Fruit fly (Drosophila melanogaster): ENCODE measurements around the gene Vha100-2.
A peak's percentile ranks its signal among the peaks of the same experiment; 100 is the strongest.

Gene Vha100-2

dm6 chr3R:18398954-18399697 is at the start of gene Vha100-2:
Vha100-2 (minus strand) TSS chr3R:18399169.
- TF ChIP-seq noc (tag; optimal IDR thresholded peaks at IDR 0.05), result peak; percentile 47

dm6 chr3R:18448059-18448979 is 49.4 kb upstream of the Vha100-2 start:
- peak; percentile 100 for TF ChIP-seq noc (tag; optimal IDR thresholded peaks at IDR 0.05)

DNA sequence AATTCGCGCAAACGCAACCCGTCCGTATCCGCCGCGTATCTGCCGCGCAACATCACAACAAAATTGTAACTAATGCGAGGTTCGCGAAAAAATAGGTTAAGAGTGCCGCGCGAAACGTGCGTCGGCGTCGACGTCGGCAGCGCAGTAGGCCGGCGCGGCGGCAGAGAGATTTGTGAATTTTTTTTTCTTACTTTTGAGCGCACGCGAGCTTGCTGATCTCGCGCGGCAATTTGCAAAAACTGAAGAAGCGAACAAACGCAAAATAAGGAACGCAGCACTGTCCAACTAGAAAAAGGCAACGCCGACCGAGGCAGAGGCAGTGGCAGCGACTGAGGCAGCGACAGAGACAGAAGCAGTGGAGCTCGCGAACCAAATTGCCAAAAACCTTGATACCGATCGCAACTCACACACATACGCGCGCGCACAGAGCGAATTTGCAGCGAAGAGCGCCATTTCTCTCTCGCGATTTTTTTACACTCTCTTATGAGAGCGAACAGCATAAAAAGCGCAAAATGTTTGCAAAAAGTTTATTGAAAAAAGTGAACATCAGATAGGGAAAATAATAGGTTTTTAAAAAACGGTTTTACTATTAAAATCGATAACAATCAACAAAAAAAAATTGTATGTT is 48.3 kb upstream of the Vha100-2 start:
- no peak for TF ChIP-seq noc (tag; optimal IDR thresholded peaks at IDR 0.05)

dm6 chr3R:18445148-18445843 is 46.3 kb upstream of the Vha100-2 start:
- TF ChIP-seq noc (tag; optimal IDR thresholded peaks at IDR 0.05), result peak; percentile 29

DNA sequence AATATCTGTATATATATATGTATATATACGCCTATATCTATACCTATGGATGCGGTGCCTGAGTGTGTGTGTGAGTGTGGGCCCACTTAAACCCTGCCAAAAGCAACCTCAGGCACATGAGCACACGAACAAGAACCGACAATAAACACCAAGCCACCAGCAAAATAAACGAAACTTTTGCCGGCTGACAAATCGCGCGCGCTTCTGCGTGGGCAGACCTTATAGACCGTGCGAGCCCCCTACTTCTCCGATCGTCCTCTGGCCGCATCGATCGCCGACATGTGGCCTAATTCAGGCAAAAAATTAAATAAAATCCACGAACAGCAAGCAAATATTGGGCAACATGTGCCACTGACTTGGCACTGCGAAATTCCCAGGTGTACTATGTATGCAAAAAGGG is 44.3 kb upstream of the Vha100-2 start:
- TF ChIP-seq noc (tag; optimal IDR thresholded peaks at IDR 0.05), result no peak

DNA sequence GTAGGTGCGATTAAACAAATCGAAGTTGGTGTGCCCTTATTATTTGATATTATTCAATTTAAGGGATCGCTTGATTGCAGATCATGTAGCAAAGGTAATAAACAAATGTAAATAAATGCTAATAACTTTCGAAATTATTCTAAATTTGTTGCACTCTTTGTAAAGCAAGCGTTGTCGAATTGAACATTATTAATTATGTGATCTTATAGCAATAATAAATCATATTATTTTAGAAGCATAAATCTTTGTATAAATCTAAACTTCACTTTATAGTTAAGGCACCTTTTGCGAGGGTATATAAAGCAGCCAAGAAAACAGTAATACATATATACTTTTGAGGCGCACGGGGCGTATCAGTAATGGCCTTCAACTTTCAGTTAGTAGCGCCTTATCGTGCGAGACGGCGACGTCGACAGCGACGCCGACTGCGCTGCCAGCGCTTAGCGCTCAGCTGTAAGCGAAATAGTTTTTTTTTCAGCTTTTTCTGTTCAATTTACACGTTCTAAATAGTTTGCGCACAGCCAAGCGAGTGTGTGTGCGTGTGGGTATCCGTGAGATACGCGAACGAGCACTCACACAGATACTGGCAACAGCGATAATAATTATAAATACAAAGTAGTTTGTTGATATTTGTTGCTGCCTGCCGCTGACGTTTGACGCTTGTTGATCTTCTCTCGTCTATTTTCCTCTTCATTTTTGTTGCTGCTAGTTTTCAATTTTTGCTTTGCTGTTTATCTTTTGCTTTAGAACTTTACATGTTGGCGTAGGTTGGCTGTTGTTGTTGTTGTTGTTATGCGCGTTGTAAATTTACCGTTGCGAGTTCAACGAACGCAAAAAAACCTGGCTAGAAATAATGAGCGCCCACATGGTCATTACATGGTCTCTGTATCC is 40.1 kb upstream of the Vha100-2 start:
- TF ChIP-seq noc (tag; optimal IDR thresholded peaks at IDR 0.05), result peak; percentile 84

DNA sequence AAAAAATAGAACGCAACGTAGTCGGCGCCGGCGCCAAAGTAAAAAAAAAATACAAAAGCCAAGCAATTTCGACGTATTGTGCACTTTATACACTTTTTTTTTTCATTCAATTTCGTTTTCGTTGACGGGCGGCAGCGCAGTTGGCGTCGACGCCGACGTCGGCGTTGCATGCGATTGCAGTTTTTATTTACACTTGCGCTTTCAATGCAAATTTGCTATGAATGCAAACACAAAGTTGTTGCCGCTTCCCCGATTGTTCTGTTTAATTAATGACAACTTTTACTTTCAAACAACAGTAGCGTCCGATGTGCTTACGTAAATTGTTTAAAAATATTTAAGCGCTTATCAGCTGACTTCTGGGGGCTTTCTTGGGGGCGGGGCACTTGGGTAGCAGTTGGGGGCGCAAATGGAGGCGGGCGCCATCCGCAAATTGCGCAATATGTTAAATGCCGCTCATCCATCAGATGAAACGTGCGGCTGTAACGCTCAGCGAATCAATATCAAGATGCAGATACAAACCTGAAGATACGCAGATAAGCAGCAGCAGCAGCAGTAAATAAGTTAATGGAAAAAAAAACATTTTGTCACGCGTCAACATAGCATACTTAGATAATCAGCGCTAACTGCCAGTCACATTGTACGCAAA is 39.3 kb upstream of the Vha100-2 start:
- no peak for TF ChIP-seq noc (tag; optimal IDR thresholded peaks at IDR 0.05)

DNA sequence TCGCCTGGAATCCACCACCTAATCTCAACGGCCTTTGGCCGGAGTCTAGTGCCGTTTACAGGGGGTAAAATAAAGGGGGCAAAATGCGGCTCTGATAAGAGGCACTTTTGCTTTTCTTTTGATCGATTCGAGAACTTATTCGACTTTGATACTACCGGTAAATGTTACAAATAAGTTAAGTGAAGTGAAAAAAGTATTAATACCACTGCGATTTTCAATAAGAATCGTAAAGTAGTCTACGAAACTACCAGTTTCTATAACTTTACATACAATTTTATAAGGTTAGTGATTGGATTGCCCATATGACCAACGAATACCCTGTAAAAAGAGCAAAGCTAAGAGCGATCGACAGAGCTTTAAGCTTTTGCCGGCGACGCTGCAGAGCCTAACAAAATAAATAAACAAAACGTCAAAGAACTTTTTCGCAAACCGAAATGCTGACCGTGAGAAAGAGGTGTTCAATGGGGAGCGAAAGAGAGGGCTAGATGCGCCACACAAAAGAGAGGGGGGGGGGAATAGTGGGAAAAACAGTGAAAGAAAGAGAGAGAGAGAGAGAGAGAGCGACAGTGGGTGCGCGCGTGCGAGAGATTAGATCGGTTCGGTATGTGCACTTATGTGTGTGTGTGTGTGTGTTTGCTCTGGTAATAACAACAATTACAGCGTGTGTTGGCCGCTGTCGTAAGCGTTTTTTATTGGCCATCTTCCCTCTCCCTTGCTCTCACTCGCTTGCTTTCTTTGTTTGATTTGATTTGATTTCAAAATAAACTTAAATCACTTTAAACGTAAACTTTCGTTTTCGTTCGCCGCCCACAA is 37.8 kb upstream of the Vha100-2 start:
- peak; percentile 93 for TF ChIP-seq noc (tag; optimal IDR thresholded peaks at IDR 0.05)

DNA sequence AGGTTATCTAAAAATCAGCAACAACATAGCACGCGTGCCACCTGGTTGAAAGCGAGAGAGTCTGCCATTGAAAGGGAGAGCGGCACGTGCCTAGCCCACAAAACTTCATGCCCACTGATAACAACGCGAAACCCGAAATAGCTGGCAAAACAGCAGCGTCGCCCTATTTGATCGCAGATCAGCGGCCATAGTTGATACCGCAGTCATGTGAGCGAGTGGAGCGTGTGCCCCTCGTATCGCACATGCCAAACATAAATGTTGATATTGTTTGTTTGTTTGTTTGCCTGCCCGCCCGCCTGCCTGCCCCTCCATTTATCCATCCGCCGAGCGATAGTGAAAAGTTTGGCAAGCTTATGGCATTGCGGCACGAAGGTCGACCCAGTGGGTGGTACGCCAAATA is 33.9 kb upstream of the Vha100-2 start:
- peak; percentile 50 for TF ChIP-seq noc (tag; optimal IDR thresholded peaks at IDR 0.05)

DNA sequence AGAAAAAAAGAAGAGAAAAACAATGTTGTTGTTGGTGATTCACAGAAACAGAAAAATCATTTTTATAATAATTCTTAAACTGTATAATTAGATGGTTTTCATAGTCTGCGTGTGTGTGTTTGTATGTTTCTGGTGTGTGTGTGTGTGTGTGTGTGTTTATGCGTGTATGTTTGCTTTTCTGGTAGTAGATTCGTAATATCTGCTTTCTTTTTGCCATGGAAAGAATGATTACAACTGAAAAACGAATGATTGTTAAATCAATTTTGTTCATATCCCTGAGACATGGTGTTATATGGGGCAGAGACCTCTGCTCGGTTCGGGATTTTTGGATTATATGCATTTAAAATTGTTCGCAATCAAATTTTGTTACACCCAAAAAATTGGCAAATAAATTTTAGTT is 24.4 kb upstream of the Vha100-2 start:
- no peak for TF ChIP-seq noc (tag; optimal IDR thresholded peaks at IDR 0.05)

DNA sequence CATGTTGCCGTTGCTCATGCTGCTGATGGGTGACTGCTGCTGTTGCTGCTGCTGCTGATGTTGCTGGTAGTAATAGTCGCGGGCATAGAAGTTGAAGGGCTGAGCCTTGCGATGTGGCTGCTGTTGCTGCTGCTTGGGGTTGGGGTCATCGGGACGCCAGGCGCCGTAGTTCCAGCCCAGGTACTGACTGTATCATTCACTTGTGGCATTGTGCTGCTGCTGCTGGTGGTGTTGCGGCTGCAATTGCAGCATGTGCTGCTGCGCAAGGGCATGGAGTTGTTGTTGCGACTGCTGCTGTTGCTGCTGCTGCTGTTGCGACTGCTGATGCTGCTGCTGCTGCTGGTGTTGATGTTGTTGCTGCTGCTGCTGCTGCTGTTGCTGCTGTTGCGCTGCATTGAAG is 23.5 kb upstream of the Vha100-2 start:
- no peak for TF ChIP-seq noc (tag; optimal IDR thresholded peaks at IDR 0.05)

- TF ChIP-seq noc (tag; optimal IDR thresholded peaks at IDR 0.05), result peak; percentile 41
Observed at dm6 chr3R:18412279-18413214, 13.6 kb upstream of the Vha100-2 start, which contains the start of gene CG31122. CG31122 (minus strand) TSS chr3R:18412874.

Measured in whole organism, larva.